Worm (Caenorhabditis elegans): ENCODE measurements around the gene F19B10.6.

Gene F19B10.6

DNA sequence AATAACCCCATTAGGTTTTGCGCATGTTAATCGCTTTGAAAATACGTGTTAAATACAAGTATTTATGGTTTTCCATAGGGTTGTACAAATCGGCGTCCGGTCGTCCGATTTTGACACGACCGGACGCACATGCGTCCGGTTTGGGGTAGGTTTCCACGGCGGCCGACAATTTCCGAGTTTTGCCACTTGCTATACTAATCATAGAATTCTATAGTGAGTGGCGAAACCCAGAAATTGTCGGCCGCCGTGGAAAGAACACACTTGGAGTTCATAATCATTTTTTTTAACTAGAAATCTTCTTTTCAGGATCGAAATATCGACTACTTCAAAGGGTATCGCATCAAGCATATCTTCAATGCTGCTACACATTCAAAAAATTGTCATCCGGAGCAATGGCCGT, 28.9 kb downstream of the F19B10.6 start:
- TF ChIP-seq nhr-21 (tag; optimal IDR thresholded peaks at IDR 0.05) (no peak), ama-1 (optimal IDR thresholded peaks at IDR 0.05) (no peak), nhr-25 (tag; optimal IDR thresholded peaks at IDR 0.05) (no peak), skn-1 (tag; optimal IDR thresholded peaks at IDR 0.05) (no peak), snpc-4 (tag; optimal IDR thresholded peaks at IDR 0.05) (no peak), nhr-12 (tag; optimal IDR thresholded peaks at IDR 0.05) (no peak), unc-39 (tag; optimal IDR thresholded peaks at IDR 0.05) (no peak), unc-55 (GFP tag; optimal IDR thresholded peaks at IDR 0.05) (no peak), F13H6.1 (tag; optimal IDR thresholded peaks at IDR 0.05) (no peak), nhr-6 (tag; optimal IDR thresholded peaks at IDR 0.05) (no peak), lin-13 (GFP tag; optimal IDR thresholded peaks at IDR 0.05) (no peak), elt-1 (tag; optimal IDR thresholded peaks at IDR 0.05) (no peak), nhr-129 (tag; optimal IDR thresholded peaks at IDR 0.05) (no peak), crh-2 (tag; optimal IDR thresholded peaks at IDR 0.05) (no peak), mbf-1 (tag; optimal IDR thresholded peaks at IDR 0.05) (no peak)

DNA sequence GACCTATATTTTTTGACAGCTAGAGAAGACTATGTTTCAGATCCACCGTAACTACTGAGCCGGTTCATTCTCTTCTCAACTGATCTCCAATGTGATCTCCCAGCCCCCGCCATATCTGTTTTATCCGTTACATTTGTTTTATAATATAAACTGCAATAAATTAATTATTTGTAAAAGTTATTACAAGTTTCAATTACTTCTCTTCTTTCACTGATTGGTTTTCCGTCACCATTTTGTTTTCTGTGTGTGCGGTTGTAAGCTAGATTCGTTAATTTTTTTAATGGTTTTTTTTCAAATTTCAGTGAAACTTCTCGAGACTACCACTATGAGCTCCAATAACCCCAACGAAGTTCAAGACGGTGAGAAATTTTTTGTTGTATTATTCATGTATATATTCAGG, 32.9 kb downstream of the F19B10.6 start, which contains the start of gene M151.2:
Gene M151.2, plus strand, starts transcription at position 301 of the 400 bp plus-strand sequence.
- TF ChIP-seq nhr-129 (tag; optimal IDR thresholded peaks at IDR 0.05) (no peak), nhr-21 (tag; optimal IDR thresholded peaks at IDR 0.05) (no peak), mab-5 (tag; optimal IDR thresholded peaks at IDR 0.05) (no peak), gmeb-1 (tag; optimal IDR thresholded peaks at IDR 0.05) (no peak), peb-1 (tag; optimal IDR thresholded peaks at IDR 0.05) (no peak), elt-1 (tag; optimal IDR thresholded peaks at IDR 0.05) (no peak)

DNA sequence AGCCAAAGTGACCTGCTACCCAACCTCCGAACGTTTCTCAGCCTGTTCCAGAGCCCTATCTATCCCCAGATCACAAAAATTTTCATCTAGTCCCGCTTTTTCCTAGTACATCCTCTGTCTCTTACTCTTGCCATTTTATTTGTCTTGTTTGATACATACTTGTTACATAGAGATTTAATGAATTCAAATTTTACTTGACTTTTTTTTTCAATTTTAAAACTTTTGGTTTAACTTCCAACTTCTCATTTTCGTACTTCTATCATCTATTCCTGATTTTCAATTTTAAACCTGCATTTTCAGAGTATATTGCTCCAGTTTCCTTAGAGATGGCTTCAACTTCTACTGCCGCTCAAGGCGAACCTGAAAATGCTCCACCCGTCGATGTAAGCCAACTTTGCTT, 36.8 kb downstream of the F19B10.6 start, which contains the start of gene M151.3:
Gene M151.3, plus strand, starts transcription at position 301 of the 400 bp plus-strand sequence.
- no peak for TF ChIP-seq C34F6.9 (tag; optimal IDR thresholded peaks at IDR 0.05)
- no peak for TF ChIP-seq elt-3 (tag; optimal IDR thresholded peaks at IDR 0.05)
- no peak for TF ChIP-seq ztf-4 (tag; optimal IDR thresholded peaks at IDR 0.05)
- no peak for TF ChIP-seq peb-1 (tag; optimal IDR thresholded peaks at IDR 0.05)
- no peak for TF ChIP-seq nhr-237 (tag; optimal IDR thresholded peaks at IDR 0.05)
- TF ChIP-seq sma-3 (GFP tag; optimal IDR thresholded peaks at IDR 0.05), result no peak
- TF ChIP-seq elt-1 (tag; optimal IDR thresholded peaks at IDR 0.05), result no peak
- TF ChIP-seq lin-13 (GFP tag; optimal IDR thresholded peaks at IDR 0.05), result no peak
- TF ChIP-seq ztf-11 (tag; optimal IDR thresholded peaks at IDR 0.05), result no peak
- TF ChIP-seq alr-1 (tag; optimal IDR thresholded peaks at IDR 0.05), result no peak
- no peak for TF ChIP-seq F13H6.1 (tag; optimal IDR thresholded peaks at IDR 0.05)
- TF ChIP-seq lin-11 (tag; optimal IDR thresholded peaks at IDR 0.05), result no peak
- TF ChIP-seq nhr-25 (tag; optimal IDR thresholded peaks at IDR 0.05), result no peak

DNA sequence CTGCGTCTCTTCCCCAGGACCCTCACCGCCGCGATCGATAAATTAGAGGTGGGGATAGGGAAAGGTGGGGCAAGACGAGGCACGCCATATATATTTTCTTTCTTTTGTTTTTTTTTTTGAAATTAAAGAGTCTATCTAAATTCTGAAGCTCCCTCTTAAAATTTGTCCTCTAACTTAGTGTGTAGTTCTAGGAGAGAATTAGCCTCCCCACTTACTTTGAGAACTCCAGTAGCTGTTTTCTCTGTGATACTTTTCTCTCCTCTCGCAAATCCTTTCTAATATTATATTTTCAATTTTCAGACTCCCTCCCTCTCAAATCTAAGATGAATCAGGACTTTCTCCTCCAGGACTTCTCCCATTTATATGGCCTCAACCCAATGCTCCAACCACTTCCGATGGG, 41.7 kb downstream of the F19B10.6 start, which contains the start of gene M151.7:
Gene M151.7, plus strand, starts transcription at position 301 of the 400 bp plus-strand sequence.
- TF ChIP-seq gmeb-1 (tag; optimal IDR thresholded peaks at IDR 0.05) (no peak), elt-3 (tag; optimal IDR thresholded peaks at IDR 0.05) (no peak), alr-1 (tag; optimal IDR thresholded peaks at IDR 0.05) (no peak), unc-39 (tag; optimal IDR thresholded peaks at IDR 0.05) (no peak), elt-1 (tag; optimal IDR thresholded peaks at IDR 0.05) (no peak), ZK546.5 (tag; optimal IDR thresholded peaks at IDR 0.05) (no peak), C34F6.9 (tag; optimal IDR thresholded peaks at IDR 0.05) (no peak), lin-11 (tag; optimal IDR thresholded peaks at IDR 0.05) (no peak), nhr-10 (tag; optimal IDR thresholded peaks at IDR 0.05) (no peak), nhr-77 (tag; optimal IDR thresholded peaks at IDR 0.05) (no peak), fos-1 (tag; optimal IDR thresholded peaks at IDR 0.05) (no peak), sem-4 (tag; optimal IDR thresholded peaks at IDR 0.05) (no peak)

DNA sequence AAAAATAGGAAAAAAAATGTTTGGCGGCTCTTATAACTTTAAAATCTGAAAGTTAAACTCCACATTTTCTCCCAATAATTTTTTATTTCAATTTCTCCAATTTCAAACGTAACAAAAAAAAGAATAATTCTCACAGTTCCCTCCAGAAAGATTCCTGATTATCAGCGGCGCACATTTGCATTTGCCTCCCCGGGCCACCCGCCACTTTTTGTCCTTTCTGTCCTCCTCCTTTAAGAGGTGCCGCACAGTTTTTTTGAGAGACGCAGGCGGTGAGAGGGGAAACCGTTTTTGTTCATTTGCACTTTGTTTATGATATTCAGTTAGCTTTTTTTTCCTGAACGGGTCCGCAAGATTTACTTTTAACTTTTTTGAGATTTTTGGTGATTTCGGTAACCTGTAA, 42.8 kb downstream of the F19B10.6 start:
- TF ChIP-seq nhr-129 (tag; optimal IDR thresholded peaks at IDR 0.05) (no peak), lsy-2 (tag; optimal IDR thresholded peaks at IDR 0.05) (no peak), blmp-1 (tag; optimal IDR thresholded peaks at IDR 0.05; ENCODE audit: insufficient read depth) (no peak), ZK546.5 (tag; optimal IDR thresholded peaks at IDR 0.05) (no peak), lin-39 (tag; optimal IDR thresholded peaks at IDR 0.05) (no peak), F13H6.1 (tag; optimal IDR thresholded peaks at IDR 0.05) (no peak), nhr-21 (tag; optimal IDR thresholded peaks at IDR 0.05) (no peak), nhr-77 (tag; optimal IDR thresholded peaks at IDR 0.05) (no peak)
